Worm (Caenorhabditis elegans): Measurements from ENCODE around the gene K11D12.6.

Gene K11D12.6

DNA sequence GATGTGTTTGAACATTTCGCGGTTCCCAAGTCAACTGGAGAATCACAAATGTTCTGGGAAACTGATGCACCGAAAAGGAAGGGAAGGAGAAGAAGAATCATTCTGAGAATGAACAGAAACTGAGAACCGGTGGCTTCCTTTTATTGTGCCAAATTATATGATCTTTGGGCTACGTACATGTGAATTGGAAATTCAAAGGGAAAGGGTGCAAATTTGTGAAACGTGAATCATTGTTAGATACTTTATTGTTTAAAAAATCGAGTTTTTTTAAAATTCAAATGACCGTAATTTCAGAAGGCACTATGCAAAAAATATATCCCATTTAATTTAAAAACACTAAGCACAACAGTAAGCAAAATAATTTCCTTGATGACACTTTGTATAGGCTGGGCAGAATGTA, at the start of gene K11D12.6:
Gene K11D12.6, minus strand, starts transcription at position 101 of the 400 bp plus-strand sequence.
- TF ChIP-seq F52B5.7 (tag; optimal IDR thresholded peaks at IDR 0.05), result no peak
- TF ChIP-seq mxl-1 (tag; optimal IDR thresholded peaks at IDR 0.05), result no peak
- no peak for TF ChIP-seq him-1 (tag; optimal IDR thresholded peaks at IDR 0.05)
- no peak for TF ChIP-seq sptf-2 (GFP tag; optimal IDR thresholded peaks at IDR 0.05)
- TF ChIP-seq madf-10 (tag; optimal IDR thresholded peaks at IDR 0.05), result no peak

DNA sequence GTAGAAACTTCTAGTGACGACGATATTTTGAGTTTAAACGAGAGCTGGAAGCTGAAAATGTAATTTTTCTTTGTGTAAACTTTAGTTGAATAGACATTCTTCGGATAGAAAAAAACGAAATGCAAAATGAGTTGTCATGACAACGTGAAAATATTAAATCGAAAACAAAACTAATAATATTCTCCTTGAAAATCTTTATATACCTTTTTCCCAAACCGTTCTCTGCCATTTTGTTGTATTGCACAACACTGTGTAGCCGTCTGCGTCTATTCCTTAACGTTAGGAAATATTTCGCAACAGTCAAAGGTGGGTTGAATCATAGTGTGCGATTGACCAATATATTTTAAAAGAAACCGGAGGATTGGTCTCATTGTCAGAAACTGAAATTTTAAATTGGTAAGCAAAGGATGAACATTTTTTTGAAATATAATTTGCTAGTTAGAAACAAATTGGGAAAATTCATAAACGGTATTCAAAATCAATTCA, 45.9 kb upstream of the K11D12.6 start, which contains the start of gene Y58A7A.3:
Gene Y58A7A.3, minus strand, starts transcription at position 51 of the 486 bp plus-strand sequence.
- TF ChIP-seq lin-54 (GFP tag; optimal IDR thresholded peaks at IDR 0.05) (peak; percentile 12), Y53G8AR.9 (GFP tag; conservative IDR thresholded peaks at IDR 0.05) (no peak), tbp1 (GFP tag; optimal IDR thresholded peaks at IDR 0.05) (no peak), K12H6.12 (tag; optimal IDR thresholded peaks at IDR 0.05) (peak; percentile 6), ztf-22 (GFP tag; optimal IDR thresholded peaks at IDR 0.05) (no peak), cebp-1 (GFP tag; IDR thresholded peaks at IDR 0.05) (peak; percentile 99), cebp-1 (tag; optimal IDR thresholded peaks at IDR 0.05) (peak; percentile 99), hmg-1.2 (GFP tag; IDR thresholded peaks at IDR 0.05) (peak; percentile 72; the same call in 1 of the 2 replicates), attf-5 (GFP tag; optimal IDR thresholded peaks at IDR 0.05) (peak; percentile 88), ceh-91 (GFP tag; IDR thresholded peaks at IDR 0.05) (no peak), lin-40 (tag; optimal IDR thresholded peaks at IDR 0.05) (peak; percentile 8), ceh-100 (GFP tag; IDR thresholded peaks at IDR 0.05) (no peak), mel-28 (tag; optimal IDR thresholded peaks at IDR 0.05; ENCODE audit: borderline replicate concordance) (no peak), nhr-80 (tag; optimal IDR thresholded peaks at IDR 0.05) (peak; percentile 69)

DNA sequence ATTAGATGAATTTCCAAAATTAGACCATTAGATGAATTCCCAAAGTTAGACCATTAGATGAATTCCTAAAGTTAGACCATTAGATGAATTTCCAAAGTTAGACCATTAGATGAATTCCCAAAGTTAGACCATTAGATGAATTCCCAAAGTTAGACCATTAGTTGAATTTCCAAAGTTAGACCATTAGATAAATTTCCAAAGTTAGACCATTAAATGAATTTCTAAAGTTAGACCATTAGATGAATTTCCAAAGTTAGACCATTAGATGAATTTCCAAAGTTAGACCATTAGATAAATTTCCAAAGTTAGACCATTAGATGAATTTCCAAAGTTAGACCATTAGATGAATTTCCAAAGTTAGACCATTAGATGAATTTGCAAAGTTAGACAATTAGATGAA, 40.4 kb upstream of the K11D12.6 start:
- TF ChIP-seq egrh-3 (GFP tag; IDR thresholded peaks at IDR 0.05), result peak; percentile 83

DNA sequence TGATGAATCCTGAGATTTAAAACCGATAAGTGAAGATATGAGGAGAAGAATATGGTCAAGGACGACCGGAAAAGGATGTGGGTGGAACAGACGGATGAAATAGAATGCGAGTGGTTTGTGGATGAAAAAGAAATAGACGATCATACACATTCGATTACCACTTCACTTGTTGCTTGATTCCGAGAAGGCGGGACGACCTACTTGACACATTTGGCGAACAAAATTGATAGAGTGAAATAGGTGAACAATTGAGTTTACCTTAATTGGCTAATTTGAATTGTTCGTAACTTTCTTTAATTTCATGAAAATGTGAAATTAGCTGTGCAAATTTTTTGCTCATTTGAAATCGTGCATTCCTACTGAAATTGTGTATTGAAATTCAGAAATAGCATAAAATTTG, 37.1 kb upstream of the K11D12.6 start, which contains the start of gene Y58A7A.2:
Gene Y58A7A.2, minus strand, starts transcription at position 101 of the 400 bp plus-strand sequence.
- TF ChIP-seq let-607 (tag; optimal IDR thresholded peaks at IDR 0.05) (no peak), unc-62 (GFP tag; optimal IDR thresholded peaks at IDR 0.05) (no peak), lir-1 (GFP tag; conservative IDR thresholded peaks at IDR 0.05) (no peak), sea-2 (GFP tag; IDR thresholded peaks at IDR 0.05) (no peak), athp-1 (tag; optimal IDR thresholded peaks at IDR 0.05) (no peak), die-1 (tag; optimal IDR thresholded peaks at IDR 0.05) (no peak), ztf-3 (GFP tag; optimal IDR thresholded peaks at IDR 0.05) (no peak), F33H1.4 (GFP tag; IDR thresholded peaks at IDR 0.05) (no peak), C17E4.6 (GFP tag; IDR thresholded peaks at IDR 0.05) (no peak), sptf-2 (GFP tag; optimal IDR thresholded peaks at IDR 0.05) (no peak), sdz-38 (tag; optimal IDR thresholded peaks at IDR 0.05) (no peak), dpff-1 (tag; optimal IDR thresholded peaks at IDR 0.05) (no peak), hlh-12 (tag; optimal IDR thresholded peaks at IDR 0.05) (no peak), K12H6.12 (tag; optimal IDR thresholded peaks at IDR 0.05) (no peak), let-526 (GFP tag; IDR thresholded peaks at IDR 0.05) (no peak), madf-8 (GFP tag; conservative IDR thresholded peaks at IDR 0.05) (no peak), hmg-1.2 (GFP tag; IDR thresholded peaks at IDR 0.05) (no peak)
